Worm (Caenorhabditis elegans): Measurements from ENCODE around the gene gldi-3.

ce11 chrII:9237719-9238118 is 42.2 kb downstream of the gldi-3 start:
- TF ChIP-seq drap-1 (GFP tag; optimal IDR thresholded peaks at IDR 0.05): no peak
- TF ChIP-seq nhr-28 (tag; optimal IDR thresholded peaks at IDR 0.05): no peak
- TF ChIP-seq nhr-237 (tag; optimal IDR thresholded peaks at IDR 0.05): no peak
- TF ChIP-seq nhr-76 (tag; optimal IDR thresholded peaks at IDR 0.05): no peak
- TF ChIP-seq unc-62 (GFP tag; optimal IDR thresholded peaks at IDR 0.05): no peak
- no peak for TF ChIP-seq blmp-1 (tag; optimal IDR thresholded peaks at IDR 0.05)
- no peak for TF ChIP-seq elt-1 (tag; optimal IDR thresholded peaks at IDR 0.05; ENCODE audit: borderline replicate concordance, insufficient read depth)
- TF ChIP-seq mep-1 (tag; optimal IDR thresholded peaks at IDR 0.05): no peak
- no peak for TF ChIP-seq sem-2 (GFP tag; optimal IDR thresholded peaks at IDR 0.05)
- TF ChIP-seq pha-4 (tag; optimal IDR thresholded peaks at IDR 0.05): no peak
- TF ChIP-seq mab-5 (tag; optimal IDR thresholded peaks at IDR 0.05): no peak

Data from whole organism, mixed stage, embryonic.